Fruit fly (Drosophila melanogaster) whole organism, embryonic: ENCODE results near the gene Usp30.

Experiments
- Atf-2 ChIP-seq: fragments of 200-800 bp; sonication (Bioruptor generic); optimal IDR thresholded peaks from 2 replicates; lab custom pipeline; 2016; ENCODE audit warnings: missing biosample characterization, missing genetic modification characterization
- Atf3 ChIP-seq: fragments of 200-800 bp; sonication (Bioruptor generic); optimal IDR thresholded peaks from 3 replicates; lab custom pipeline; 2016; ENCODE audit warnings: missing biosample characterization, missing genetic modification characterization
- Awh ChIP-seq: fragments of 200-800 bp; sonication (Bioruptor generic); IDR thresholded peaks from 2 replicates; pipeline ENCODE4, ENCODE4 v1.3.6; 2022; ENCODE audit warnings: missing biosample characterization, missing genetic modification characterization
- B-H1 ChIP-seq: fragments of 200-800 bp; sonication (Bioruptor generic); IDR thresholded peaks from 3 replicates; pipeline ENCODE4 v1.3.6; 2022; ENCODE audit warnings: missing biosample characterization, missing genetic modification characterization
- Bgb ChIP-seq: fragments of 200-800 bp; sonication (Bioruptor generic); IDR thresholded peaks from 2 replicates; pipeline ENCODE4 v1.3.6; 2022; ENCODE audit warnings: missing biosample characterization, missing genetic modification characterization; ENCODE audit not compliant: partially characterized antibody
- CG11398 ChIP-seq: fragments of 200-800 bp; sonication (Bioruptor generic); optimal IDR thresholded peaks from 2 replicates; lab custom pipeline; 2016; ENCODE audit warnings: missing biosample characterization, missing genetic modification characterization
- CG11696 ChIP-seq: fragments of 200-800 bp; sonication (Bioruptor generic); IDR thresholded peaks from 2 replicates; pipeline ENCODE4 v1.3.6; 2022; ENCODE audit warnings: missing biosample characterization, missing genetic modification characterization
- CG14014 ChIP-seq: fragments of 200-800 bp; sonication (Bioruptor generic); IDR thresholded peaks from 2 replicates; pipeline ENCODE4 v1.3.6; 2022; ENCODE audit warnings: missing biosample characterization, missing genetic modification characterization
- CG14710 ChIP-seq: fragments of 200-800 bp; sonication (Bioruptor generic); optimal IDR thresholded peaks from 3 replicates; lab custom pipeline; 2019; ENCODE audit warnings: missing biosample characterization, mild to moderate bottlenecking, missing genetic modification characterization, moderate library complexity
- CG15073 ChIP-seq: fragments of 200-800 bp; sonication (Bioruptor generic); optimal IDR thresholded peaks from 2 replicates; lab custom pipeline; 2016; ENCODE audit warnings: missing biosample characterization, missing genetic modification characterization
- CG1602 ChIP-seq: fragments of 200-800 bp; sonication (Bioruptor generic); optimal IDR thresholded peaks from 3 replicates; lab custom pipeline; 2016; ENCODE audit warnings: missing biosample characterization, missing genetic modification characterization
- CG16815 ChIP-seq: fragments of 200-800 bp; sonication (Bioruptor generic); optimal IDR thresholded peaks from 3 replicates; lab custom pipeline; 2017; ENCODE audit warnings: missing biosample characterization, mild to moderate bottlenecking, missing genetic modification characterization
- CG17385 ChIP-seq: fragments of 200-800 bp; sonication (Bioruptor generic); optimal IDR thresholded peaks from 3 replicates; lab custom pipeline; 2018; ENCODE audit warnings: missing biosample characterization, mild to moderate bottlenecking, missing genetic modification characterization
- CG17568 ChIP-seq: fragments of 200-800 bp; sonication (Bioruptor generic); optimal IDR thresholded peaks from 2 replicates; lab custom pipeline; 2018; ENCODE audit warnings: missing biosample characterization, mild to moderate bottlenecking, missing genetic modification characterization, moderate library complexity
- CG1792 ChIP-seq: fragments of 200-800 bp; sonication (Bioruptor generic); optimal IDR thresholded peaks from 2 replicates; lab custom pipeline; 2016; ENCODE audit warnings: missing biosample characterization, missing genetic modification characterization
- CG18476 ChIP-seq: fragments of 200-800 bp; sonication (Bioruptor generic); optimal IDR thresholded peaks from 2 replicates; lab custom pipeline; 2016; ENCODE audit warnings: missing biosample characterization, mild to moderate bottlenecking, missing genetic modification characterization
- CG2202 ChIP-seq: fragments of 200-800 bp; sonication (Bioruptor generic); optimal IDR thresholded peaks from 2 replicates; lab custom pipeline; 2018; ENCODE audit warnings: missing biosample characterization, mild to moderate bottlenecking, missing genetic modification characterization
- CG31441 ChIP-seq: fragments of 200-800 bp; sonication (Bioruptor generic); IDR thresholded peaks from 2 replicates; pipeline ENCODE4 v1.3.6; 2022; ENCODE audit warnings: missing biosample characterization, missing genetic modification characterization
- CG7556 ChIP-seq: fragments of 200-800 bp; sonication (Bioruptor generic); optimal IDR thresholded peaks from 2 replicates; lab custom pipeline; 2017; ENCODE audit warnings: missing biosample characterization, mild to moderate bottlenecking, missing genetic modification characterization
- CG7745 ChIP-seq: fragments of 200-800 bp; sonication (Bioruptor generic); optimal IDR thresholded peaks from 2 replicates; lab custom pipeline; 2018; ENCODE audit warnings: missing biosample characterization, mild to moderate bottlenecking, missing genetic modification characterization, moderate library complexity
- D ChIP-seq, 2 experiments: fragments of 200-800 bp in 1 of 2; fragments of >200 bp in 1 of 2; sonication (Bioruptor generic) in 1 of 2; optimal IDR thresholded peaks; 2 replicates in 1 of 2; 3 replicates in 1 of 2; lab custom pipeline; 2017; ENCODE audit warnings: mild to moderate bottlenecking in 1 of 2, missing biosample characterization in 1 of 2, missing genetic modification characterization in 1 of 2, missing genetic modification reagents in 1 of 2
- Dek ChIP-seq: fragments of 200-800 bp; sonication (Bioruptor generic); optimal IDR thresholded peaks from 3 replicates; lab custom pipeline; 2019; ENCODE audit warnings: missing biosample characterization, mild to moderate bottlenecking, missing genetic modification characterization, moderate library complexity
- Gsc ChIP-seq: fragments of 200-800 bp; sonication (Bioruptor generic); IDR thresholded peaks from 2 replicates; pipeline ENCODE4 v1.3.6; 2022; ENCODE audit warnings: missing biosample characterization, missing genetic modification characterization
- HLH3B ChIP-seq: fragments of 200-800 bp; sonication (Bioruptor generic); IDR thresholded peaks from 2 replicates; pipeline ENCODE4 v1.3.6; 2022; ENCODE audit warnings: missing biosample characterization, missing genetic modification characterization
- HLHmδ ChIP-seq: fragments of 200-800 bp; sonication (Bioruptor generic); optimal IDR thresholded peaks from 2 replicates; lab custom pipeline; 2018; ENCODE audit warnings: missing biosample characterization, mild to moderate bottlenecking, missing genetic modification characterization, moderate library complexity
- Hmx ChIP-seq: fragments of 200-800 bp; sonication (Bioruptor generic); optimal IDR thresholded peaks from 2 replicates; lab custom pipeline; 2016; ENCODE audit warnings: missing biosample characterization, missing genetic modification characterization
- Max ChIP-seq: fragments of 200-800 bp; sonication (Bioruptor generic); optimal IDR thresholded peaks from 2 replicates; lab custom pipeline; 2016; ENCODE audit warnings: missing biosample characterization, mild to moderate bottlenecking, missing genetic modification characterization
- Meics ChIP-seq: fragments of 200-800 bp; sonication (Bioruptor generic); optimal IDR thresholded peaks from 2 replicates; lab custom pipeline; 2017; ENCODE audit warnings: missing biosample characterization, mild to moderate bottlenecking, missing genetic modification characterization
- NC2β ChIP-seq: fragments of 200-800 bp; sonication (Bioruptor generic); optimal IDR thresholded peaks from 2 replicates; lab custom pipeline; 2016; ENCODE audit warnings: missing biosample characterization, missing genetic modification characterization
- NfI ChIP-seq: fragments of 200-800 bp; sonication (Bioruptor generic); optimal IDR thresholded peaks from 3 replicates; lab custom pipeline; 2018; ENCODE audit warnings: missing biosample characterization, mild to moderate bottlenecking, missing genetic modification characterization, moderate library complexity
- Spps ChIP-seq: fragments of 200-800 bp; sonication (Bioruptor generic); optimal IDR thresholded peaks from 2 replicates; lab custom pipeline; 2018; ENCODE audit warnings: missing biosample characterization, mild to moderate bottlenecking, missing genetic modification characterization
- Ssrp ChIP-seq: fragments of 200-800 bp; sonication (Bioruptor generic); optimal IDR thresholded peaks from 2 replicates; lab custom pipeline; 2018; ENCODE audit warnings: missing biosample characterization, mild to moderate bottlenecking, missing genetic modification characterization, moderate library complexity
- al ChIP-seq: fragments of 200-800 bp; sonication (Bioruptor generic); IDR thresholded peaks from 2 replicates; pipeline ENCODE4 v1.3.6; 2022; ENCODE audit warnings: missing biosample characterization, missing genetic modification characterization
- bab2 ChIP-seq: fragments of 200-800 bp; sonication (Bioruptor generic); optimal IDR thresholded peaks from 2 replicates; lab custom pipeline; 2016; ENCODE audit warnings: missing biosample characterization, missing genetic modification characterization
- dimm ChIP-seq: fragments of 200-800 bp; sonication (Bioruptor generic); IDR thresholded peaks from 2 replicates; pipeline ENCODE4 v1.3.6; 2022; ENCODE audit warnings: missing biosample characterization, missing genetic modification characterization
- disco-r ChIP-seq: fragments of 200-800 bp; sonication (Bioruptor generic); optimal IDR thresholded peaks from 2 replicates; lab custom pipeline; 2016; ENCODE audit warnings: missing biosample characterization, missing genetic modification characterization
- dmrt11E ChIP-seq: fragments of 200-800 bp; sonication (Bioruptor generic); optimal IDR thresholded peaks from 3 replicates; lab custom pipeline; 2018; ENCODE audit warnings: missing biosample characterization, mild to moderate bottlenecking, missing genetic modification characterization, moderate library complexity
- dmrt99B ChIP-seq: fragments of 200-800 bp; sonication (Bioruptor generic); optimal IDR thresholded peaks from 2 replicates; lab custom pipeline; 2018; ENCODE audit warnings: missing biosample characterization, mild to moderate bottlenecking, missing genetic modification characterization, moderate library complexity
- eve ChIP-seq, 2 experiments: fragments of >200 bp; optimal IDR thresholded peaks; 2 replicates each; lab custom pipeline; 2017; ENCODE audit warnings: missing biosample characterization in 2 of 2, missing genetic modification characterization in 2 of 2
- fru ChIP-seq: fragments of >200 bp; optimal IDR thresholded peaks from 2 replicates; lab custom pipeline; 2017
- jigr1 ChIP-seq: fragments of 200-800 bp; sonication (Bioruptor generic); IDR thresholded peaks from 3 replicates; pipeline ENCODE4 v1.3.6; 2022; ENCODE audit warnings: missing biosample characterization, missing genetic modification characterization
- kah ChIP-seq: fragments of 200-800 bp; sonication (Bioruptor generic); optimal IDR thresholded peaks from 2 replicates; lab custom pipeline; 2018; ENCODE audit warnings: missing biosample characterization, mild to moderate bottlenecking, missing genetic modification characterization
- nmo ChIP-seq: fragments of 200-800 bp; sonication (Bioruptor generic); optimal IDR thresholded peaks from 2 replicates; lab custom pipeline; 2018; ENCODE audit warnings: missing biosample characterization, mild to moderate bottlenecking, missing genetic modification characterization, moderate library complexity
- org-1 ChIP-seq: fragments of 200-800 bp; sonication (Bioruptor generic); optimal IDR thresholded peaks from 2 replicates; lab custom pipeline; 2017; ENCODE audit warnings: missing biosample characterization, missing genetic modification characterization
- ranshi ChIP-seq: fragments of 200-800 bp; sonication (Bioruptor generic); IDR thresholded peaks from 2 replicates; pipeline ENCODE4 v1.3.6; 2022; ENCODE audit warnings: missing biosample characterization, missing genetic modification characterization
- run ChIP-seq: fragments of 200-800 bp; sonication (Bioruptor generic); optimal IDR thresholded peaks from 3 replicates; lab custom pipeline; 2018; ENCODE audit warnings: missing biosample characterization, mild to moderate bottlenecking, missing genetic modification characterization
- scrt ChIP-seq: fragments of 200-800 bp; sonication (Bioruptor generic); optimal IDR thresholded peaks from 2 replicates; lab custom pipeline; 2018; ENCODE audit warnings: missing biosample characterization, mild to moderate bottlenecking, missing genetic modification characterization, moderate library complexity
- sens-2 ChIP-seq: fragments of 200-800 bp; sonication (Bioruptor generic); IDR thresholded peaks from 2 replicates; pipeline ENCODE4 v1.3.6; 2022; ENCODE audit warnings: missing biosample characterization, missing genetic modification characterization
- sna ChIP-seq: fragments of 200-800 bp; sonication (Bioruptor generic); IDR thresholded peaks from 2 replicates; pipeline ENCODE4 v1.3.6; 2022; ENCODE audit warnings: missing biosample characterization, missing genetic modification characterization; ENCODE audit not compliant: partially characterized antibody
- tll ChIP-seq, 2 experiments: fragments of 200-800 bp in 1 of 2; fragments of >200 bp in 1 of 2; sonication (Bioruptor generic) in 1 of 2; optimal IDR thresholded peaks; 2 replicates each; lab custom pipeline; 2017 to 2019; ENCODE audit warnings: missing biosample characterization in 2 of 2, missing genetic modification characterization in 2 of 2, mild to moderate bottlenecking in 1 of 2, moderate library complexity in 1 of 2
- trh ChIP-seq: fragments of 200-800 bp; sonication (Bioruptor generic); optimal IDR thresholded peaks from 2 replicates; lab custom pipeline; 2016; ENCODE audit warnings: missing biosample characterization, missing genetic modification characterization

Usp30 gene

DNA sequence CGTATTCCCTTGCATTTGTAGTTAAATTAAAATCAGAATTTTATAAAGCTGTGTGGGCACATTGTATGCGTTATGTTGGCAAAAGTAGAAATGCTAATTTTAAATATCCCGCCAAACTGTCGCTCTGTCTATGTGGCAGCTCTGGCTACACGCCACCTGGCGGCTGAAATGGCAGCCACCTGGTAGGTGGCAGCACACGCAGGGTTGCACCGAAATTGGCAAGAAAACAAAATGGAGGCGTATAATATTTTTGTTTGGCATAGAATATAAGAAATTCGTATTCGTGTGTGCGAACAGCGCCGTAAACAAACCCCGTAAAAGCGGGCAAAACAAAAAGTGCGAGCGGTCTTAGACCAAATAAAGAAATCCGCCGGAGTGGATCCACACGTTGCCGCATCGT is 28.3 kb upstream of the Usp30 start, which contains the start of gene CG12236 (continued):
- no peak for TF ChIP-seq run (tag; lab: Kevin White, UChicago)
- peak; percentile 17 for TF ChIP-seq NC2β (GFP tag; lab: Kevin White, UChicago)
- TF ChIP-seq dmrt99B (tag; lab: Kevin White, UChicago) = no peak
- TF ChIP-seq Max (GFP tag; lab: Kevin White, UChicago) = peak; percentile 20
- peak; percentile 42; the same call in 1 of the 2 replicates for TF ChIP-seq ranshi (GFP tag; lab: Robert Waterston, UW)
- TF ChIP-seq CG11696 (GFP tag; lab: Robert Waterston, UW) = no peak
- TF ChIP-seq CG17385 (GFP tag; lab: Kevin White, UChicago) = peak; percentile 40
- TF ChIP-seq Atf-2 (GFP tag; lab: Kevin White, UChicago) = no peak
- TF ChIP-seq HLHmδ (GFP tag; lab: Kevin White, UChicago) = peak; percentile 38
- TF ChIP-seq Gsc = no peak
- no peak; the same call in 1 of the 2 replicates for TF ChIP-seq CG31441 (GFP tag; lab: Robert Waterston, UW)
- no peak for TF ChIP-seq Awh (GFP tag; lab: Robert Waterston, UW)
- peak; percentile 65 for TF ChIP-seq NfI
- TF ChIP-seq nmo (GFP tag; lab: Kevin White, UChicago) = peak; percentile 66
- TF ChIP-seq CG17568 (GFP tag; lab: Kevin White, UChicago) = no peak
- no peak for TF ChIP-seq Spps (tag; lab: Kevin White, UChicago)
- TF ChIP-seq jigr1 (GFP tag; lab: Robert Waterston, UW) = no peak
- peak; percentile 11 for TF ChIP-seq CG1602 (GFP tag; lab: Kevin White, UChicago)
- peak; percentile 29 for TF ChIP-seq dmrt11E (tag; lab: Kevin White, UChicago)
- TF ChIP-seq scrt (GFP tag; lab: Kevin White, UChicago) = no peak
- TF ChIP-seq HLH3B = peak; percentile 15; the same call in 1 of the 2 replicates
- peak; percentile 38 for TF ChIP-seq Dek
- TF ChIP-seq CG7745 (tag; lab: Kevin White, UChicago) = no peak
- TF ChIP-seq Ssrp (tag; lab: Kevin White, UChicago) = no peak
- TF ChIP-seq CG14014 = 0 out of 2 replicates have a peak, but pooled peaks have one; percentile 28
- TF ChIP-seq CG2202 (tag; lab: Kevin White, UChicago) = no peak
- TF ChIP-seq trh = no peak
- peak; percentile 73 for TF ChIP-seq CG14710
- no peak for TF ChIP-seq D (optimal IDR thresholded peaks at IDR 0.05; lab: Kevin White, UChicago)
- TF ChIP-seq D (GFP tag; optimal IDR thresholded peaks at IDR 0.05; lab: Kevin White, UChicago) = no peak
- TF ChIP-seq Meics (GFP tag; lab: Kevin White, UChicago) = peak; percentile 54
- TF ChIP-seq CG18476 = no peak
- no peak for TF ChIP-seq al (GFP tag; lab: Robert Waterston, UW)
- TF ChIP-seq B-H1 = no peak
- TF ChIP-seq org-1 (GFP tag; lab: Kevin White, UChicago) = no peak
- TF ChIP-seq CG16815 = no peak
- TF ChIP-seq kah = peak; percentile 59
- no peak for TF ChIP-seq Hmx (GFP tag; lab: Kevin White, UChicago)
- TF ChIP-seq dimm (GFP tag; lab: Robert Waterston, UW) = no peak
- TF ChIP-seq sens-2 (GFP tag; lab: Robert Waterston, UW) = no peak
- no peak for TF ChIP-seq Atf3
- TF ChIP-seq bab2 (GFP tag; lab: Kevin White, UChicago) = peak; percentile 0
- TF ChIP-seq sna (GFP tag; lab: Robert Waterston, UW) = no peak
- no peak for TF ChIP-seq CG1792 (GFP tag; lab: Kevin White, UChicago)
- TF ChIP-seq CG11398 (GFP tag; lab: Kevin White, UChicago) = no peak
- TF ChIP-seq tll (GFP tag; optimal IDR thresholded peaks at IDR 0.05; lab: Kevin White, UChicago) = no peak
- TF ChIP-seq eve (GFP tag; optimal IDR thresholded peaks at IDR 0.05; lab: Kevin White, UChicago) = no peak
- TF ChIP-seq disco-r = peak; percentile 2
- TF ChIP-seq fru (lab: Kevin White, UChicago) = no peak
- TF ChIP-seq Bgb = peak; percentile 33; the same call in 1 of the 2 replicates
- TF ChIP-seq CG15073 (GFP tag; lab: Kevin White, UChicago) = no peak
- no peak for TF ChIP-seq CG7556 (GFP tag; lab: Kevin White, UChicago)
